Worm (Caenorhabditis elegans): Measurements from ENCODE around the gene pals-28.

DNA sequence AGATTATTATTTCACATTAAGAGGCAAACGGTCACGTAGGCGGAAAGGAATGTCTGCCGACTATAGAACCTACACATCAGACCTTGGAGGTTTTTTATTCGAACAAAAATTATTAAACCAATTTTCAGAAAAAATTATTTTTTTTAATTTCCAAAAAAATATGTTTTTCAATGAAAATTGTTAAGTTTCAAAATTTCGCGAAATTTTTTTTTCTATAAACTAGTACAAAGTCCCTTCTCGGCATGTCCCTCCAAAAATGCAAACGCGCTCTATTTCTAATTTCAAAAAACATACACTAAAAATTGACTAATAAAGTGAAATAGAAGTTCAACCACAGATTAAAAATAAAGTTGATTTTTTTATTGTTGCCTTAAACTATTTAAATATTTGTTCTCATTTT lies 19.6 kb upstream of the pals-28 start, which contains the start of gene ckb-1:
- TF ChIP-seq ceh-13 (GFP tag; optimal IDR thresholded peaks at IDR 0.05) (no peak), ama-1 (optimal IDR thresholded peaks at IDR 0.05) (no peak), pes-1 (GFP tag; IDR thresholded peaks at IDR 0.05) (no peak), flt-1 (GFP tag; IDR thresholded peaks at IDR 0.05) (no peak), tra-4 (tag; optimal IDR thresholded peaks at IDR 0.05) (no peak)
